Worm (Caenorhabditis elegans): ENCODE measurements around the gene mihp-2.

DNA sequence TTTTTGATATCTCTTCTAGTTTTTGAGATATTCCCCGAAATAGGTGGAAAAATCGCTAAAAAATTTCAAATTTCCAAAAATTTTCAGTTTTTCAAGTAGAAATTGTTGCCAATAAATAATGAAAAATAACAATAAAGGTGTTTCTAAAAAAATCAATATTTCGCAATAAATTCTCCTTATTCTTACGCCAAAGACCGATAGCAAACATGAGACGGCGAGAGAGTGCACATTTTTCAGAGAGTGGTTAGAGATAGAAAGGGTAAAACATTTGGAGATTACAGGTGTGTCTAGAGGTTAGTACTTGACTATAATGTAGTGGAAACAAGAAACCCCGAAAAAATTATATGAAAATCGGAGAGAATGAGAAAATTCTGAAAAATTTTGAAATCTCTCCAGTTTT, 2.0 kb upstream of the mihp-2 start:
- TF ChIP-seq dao-5 (tag; optimal IDR thresholded peaks at IDR 0.05) (no peak), him-1 (tag; optimal IDR thresholded peaks at IDR 0.05) (no peak)

All from whole organism, L4/young adult.